Fruit fly (Drosophila melanogaster) whole organism, prepupa: ENCODE results near the gene CG32641.

Experiments
- Blimp-1 ChIP-seq: fragments of 200-800 bp; sonication (Bioruptor generic); optimal IDR thresholded peaks from 3 replicates; lab custom pipeline; 2017; ENCODE audit warnings: missing biosample characterization, missing genetic modification characterization, mild to moderate bottlenecking, moderate library complexity, missing genetic modification reagents
- CG9139 ChIP-seq: fragments of 200-800 bp; sonication (Bioruptor generic); optimal IDR thresholded peaks from 3 replicates; lab custom pipeline; 2017; ENCODE audit warnings: missing biosample characterization, mild to moderate bottlenecking, missing genetic modification characterization
- Eip93F ChIP-seq: fragments of 200-800 bp; sonication (Bioruptor generic); optimal IDR thresholded peaks from 2 replicates; lab custom pipeline; 2016; ENCODE audit warnings: missing biosample characterization, mild to moderate bottlenecking, missing genetic modification characterization
- Lpt ChIP-seq: fragments of 200-800 bp; sonication (Bioruptor generic); optimal IDR thresholded peaks from 3 replicates; lab custom pipeline; 2016; ENCODE audit warnings: missing biosample characterization, missing genetic modification characterization
- OdsH ChIP-seq: fragments of 200-800 bp; sonication (Bioruptor generic); optimal IDR thresholded peaks from 3 replicates; lab custom pipeline; 2016; ENCODE audit warnings: missing biosample characterization, missing genetic modification characterization
- spab ChIP-seq: fragments of 200-800 bp; sonication (Bioruptor generic); optimal IDR thresholded peaks from 2 replicates; lab custom pipeline; 2017; ENCODE audit warnings: missing biosample characterization, mild to moderate bottlenecking, missing genetic modification characterization, missing genetic modification reagents

- TF ChIP-seq spab (GFP tag; lab: Kevin White, UChicago) (no peak), Eip93F (GFP tag; lab: Kevin White, UChicago) (no peak), Lpt (GFP tag; lab: Kevin White, UChicago) (no peak), CG9139 (GFP tag; lab: Kevin White, UChicago) (no peak), Blimp-1 (GFP tag; lab: Kevin White, UChicago) (no peak), OdsH (GFP tag; lab: Kevin White, UChicago) (no peak)
Observed at dm6 chrX:13191783-13192182, 7.5 kb downstream of the CG32641 start, which contains the start of gene CG12723.
